Fruit fly (Drosophila melanogaster): Measurements from ENCODE around the gene Ras64B.
A peak's percentile ranks its signal among the peaks of the same experiment; 100 is the strongest.

The Ras64B gene

DNA sequence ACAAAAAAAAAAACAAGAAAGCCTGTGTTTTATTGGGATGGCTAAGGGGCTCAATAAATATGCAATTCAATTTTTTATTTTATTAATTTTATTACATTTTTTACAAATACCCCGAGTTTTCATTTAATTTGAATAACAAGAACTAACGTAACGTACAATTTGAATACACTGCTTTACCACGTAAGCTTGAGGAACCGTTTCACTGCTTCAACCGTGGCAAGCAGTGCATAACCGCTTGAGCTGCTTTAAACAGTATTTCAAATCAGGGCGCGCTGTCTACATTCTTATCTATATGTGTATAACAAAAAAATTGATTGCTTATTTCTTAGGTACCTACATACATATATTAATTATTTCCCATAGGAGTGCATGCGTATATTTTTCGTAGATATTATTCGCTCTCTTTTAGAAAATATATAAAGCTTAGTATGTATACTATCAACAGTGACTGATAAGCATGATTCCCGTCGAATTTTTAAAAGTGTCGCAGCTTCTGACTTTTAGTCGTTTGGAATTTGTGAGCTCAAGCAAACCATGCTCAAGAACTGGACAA is 46.1 kb upstream of the Ras64B start, which contains the start of gene CG14990 (continued):
- TF ChIP-seq her (GFP tag; optimal IDR thresholded peaks at IDR 0.05) (no peak), cato (GFP tag; optimal IDR thresholded peaks at IDR 0.05; ENCODE audit: borderline replicate concordance) (no peak), Med (GFP tag) (peak; percentile 75), ase (GFP tag; IDR thresholded peaks at IDR 0.05) (no peak), Dbx (GFP tag; IDR thresholded peaks at IDR 0.05) (0 out of 3 replicates have a peak, but pooled peaks have one; percentile 38), tup (GFP tag; optimal IDR thresholded peaks at IDR 0.05) (no peak), YL-1 (GFP tag; optimal IDR thresholded peaks at IDR 0.05) (no peak), CoRest (tag; optimal IDR thresholded peaks at IDR 0.05) (peak; percentile 38), CG7556 (GFP tag; optimal IDR thresholded peaks at IDR 0.05) (no peak), GATAe (GFP tag; conservative IDR thresholded peaks at IDR 0.05) (no peak), lola (GFP tag; optimal IDR thresholded peaks at IDR 0.05) (peak in 1 of 3 experiments; percentile 5), ewg (GFP tag; optimal IDR thresholded peaks at IDR 0.05) (no peak), Antp (GFP tag; optimal IDR thresholded peaks at IDR 0.05) (no peak), hb (GFP tag; IDR thresholded peaks at IDR 0.05; ENCODE audit: partially characterized antibody) (no peak), vvl (GFP tag; IDR thresholded peaks at IDR 0.05) (peak; percentile 66; the same call in 1 of the 2 replicates), schlank (tag; optimal IDR thresholded peaks at IDR 0.05) (no peak), CG11723 (GFP tag; optimal IDR thresholded peaks at IDR 0.05) (no peak), CG13123 (GFP tag; optimal IDR thresholded peaks at IDR 0.05) (no peak), ham (GFP tag; IDR thresholded peaks at IDR 0.05) (no peak), CG32772 (GFP tag; IDR thresholded peaks at IDR 0.05) (no peak), Xbp1 (GFP tag; optimal IDR thresholded peaks at IDR 0.05) (no peak), row (GFP tag; IDR thresholded peaks at IDR 0.05) (no peak), gro (GFP tag; optimal IDR thresholded peaks at IDR 0.05) (no peak), dysf (GFP tag; IDR thresholded peaks at IDR 0.05) (no peak), crol (GFP tag; IDR thresholded peaks at IDR 0.05) (no peak), HLHmδ (GFP tag; optimal IDR thresholded peaks at IDR 0.05) (no peak), MBD-R2 (GFP tag; IDR thresholded peaks at IDR 0.05) (no peak), CG10321 (GFP tag; IDR thresholded peaks at IDR 0.05) (no peak), CG3847 (GFP tag; IDR thresholded peaks at IDR 0.05) (no peak), HLH4C (GFP tag; IDR thresholded peaks at IDR 0.05; ENCODE audit: partially characterized antibody) (0 out of 3 replicates have a peak, but pooled peaks have one; percentile 19), CG16815 (GFP tag; optimal IDR thresholded peaks at IDR 0.05) (no peak), CG4707 (GFP tag; optimal IDR thresholded peaks at IDR 0.05) (no peak), Sox100B (GFP tag; optimal IDR thresholded peaks at IDR 0.05) (no peak), CG12236 (GFP tag; optimal IDR thresholded peaks at IDR 0.05) (no peak), CG10565 (GFP tag; optimal IDR thresholded peaks at IDR 0.05) (no peak), CG10431 (GFP tag; optimal IDR thresholded peaks at IDR 0.05) (no peak), CG1233 (GFP tag; optimal IDR thresholded peaks at IDR 0.05) (no peak), Lim3 (GFP tag; IDR thresholded peaks at IDR 0.05) (no peak), kah (GFP tag; optimal IDR thresholded peaks at IDR 0.05) (no peak), Mrtf (GFP tag; IDR thresholded peaks at IDR 0.05) (no peak), salm (tag; optimal IDR thresholded peaks at IDR 0.05) (no peak), CG17361 (GFP tag; IDR thresholded peaks at IDR 0.05) (no peak), CG9932 (GFP tag; IDR thresholded peaks at IDR 0.05) (no peak), Camta (GFP tag; optimal IDR thresholded peaks at IDR 0.05) (no peak), D19B (GFP tag; optimal IDR thresholded peaks at IDR 0.05) (no peak), CG14014 (GFP tag; IDR thresholded peaks at IDR 0.05) (no peak), da (GFP tag; optimal IDR thresholded peaks at IDR 0.05) (no peak), onecut (GFP tag; IDR thresholded peaks at IDR 0.05) (no peak), Ptx1 (GFP tag; IDR thresholded peaks at IDR 0.05) (no peak), lov (optimal IDR thresholded peaks at IDR 0.05) (no peak), lov (GFP tag; IDR thresholded peaks at IDR 0.05) (no peak)

Measured in whole organism, embryonic.